Worm (Caenorhabditis elegans): ENCODE results near the gene srg-46.
A peak's percentile ranks its signal among the peaks of the same experiment; 100 is the strongest.

The srg-46 gene

DNA sequence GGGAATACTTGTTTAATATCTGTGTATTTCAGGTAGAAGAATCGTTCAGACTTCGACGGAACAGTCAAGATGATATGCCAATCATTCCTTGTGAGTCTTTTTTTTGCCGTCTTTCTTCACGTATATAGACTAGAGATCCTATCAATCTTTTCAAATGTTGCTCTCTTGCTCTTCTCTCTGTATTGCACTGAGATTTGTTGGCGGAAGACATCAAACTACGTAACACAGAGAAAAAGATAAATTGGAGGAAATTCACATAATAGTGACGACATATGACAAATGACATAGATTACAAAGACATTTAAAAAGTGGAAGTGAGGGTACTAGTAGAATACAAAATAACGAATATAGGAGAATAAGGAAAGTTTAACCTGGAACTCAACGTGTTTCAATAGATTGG lies 11.7 kb upstream of the srg-46 start:
- TF ChIP-seq mab-9 (GFP tag; IDR thresholded peaks at IDR 0.05) (peak; percentile 68), sptf-1 (tag; optimal IDR thresholded peaks at IDR 0.05) (no peak), nhr-28 (tag; optimal IDR thresholded peaks at IDR 0.05) (no peak), lin-14 (GFP tag; optimal IDR thresholded peaks at IDR 0.05) (peak; percentile 63), efl-3 (GFP tag; optimal IDR thresholded peaks at IDR 0.05) (no peak), rnt-1 (tag; optimal IDR thresholded peaks at IDR 0.05) (no peak), Y116A8C.19 (tag; optimal IDR thresholded peaks at IDR 0.05; ENCODE audit: borderline replicate concordance) (no peak), nhr-71 (tag; optimal IDR thresholded peaks at IDR 0.05) (peak; percentile 57), unc-98 (GFP tag; IDR thresholded peaks at IDR 0.05) (no peak), lin-39 (tag; optimal IDR thresholded peaks at IDR 0.05) (peak; percentile 27), vab-15 (tag; optimal IDR thresholded peaks at IDR 0.05) (no peak), hpl-2 (GFP tag; optimal IDR thresholded peaks at IDR 0.05) (no peak), C04F5.9 (tag; optimal IDR thresholded peaks at IDR 0.05) (no peak), blmp-1 (tag; optimal IDR thresholded peaks at IDR 0.05) (no peak), hlh-17 (GFP tag; optimal IDR thresholded peaks at IDR 0.05; ENCODE audit: borderline replicate concordance) (no peak), alr-1 (tag; optimal IDR thresholded peaks at IDR 0.05; ENCODE audit: borderline replicate concordance) (no peak)

DNA sequence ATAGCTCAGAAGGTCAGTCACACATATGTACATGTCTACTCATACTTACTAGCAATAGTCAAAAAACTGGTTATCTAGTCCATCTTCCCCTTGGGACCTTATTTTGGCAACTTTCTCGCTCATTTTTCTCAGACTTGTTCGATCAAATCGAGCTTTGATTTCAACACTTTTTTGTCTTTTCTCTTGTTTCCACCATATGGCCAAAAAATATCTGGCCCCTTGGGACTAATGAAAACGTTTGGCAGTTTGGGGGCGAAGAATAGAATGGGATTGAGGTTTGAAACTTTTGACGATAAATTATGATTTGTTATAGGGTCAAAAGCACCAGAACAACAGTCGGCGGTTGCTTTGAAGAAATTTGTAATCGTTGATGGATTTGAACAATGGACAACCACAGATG lies 11.1 kb upstream of the srg-46 start:
- TF ChIP-seq tlp-1 (tag; optimal IDR thresholded peaks at IDR 0.05) = no peak
- no peak for TF ChIP-seq unc-86 (tag; optimal IDR thresholded peaks at IDR 0.05)
- no peak for TF ChIP-seq unc-130 (tag; optimal IDR thresholded peaks at IDR 0.05)
- peak; percentile 61 for TF ChIP-seq lin-14 (GFP tag; optimal IDR thresholded peaks at IDR 0.05)
- TF ChIP-seq nhr-84 (tag; optimal IDR thresholded peaks at IDR 0.05) = no peak
- TF ChIP-seq mdl-1 (tag; optimal IDR thresholded peaks at IDR 0.05) = no peak
- peak; percentile 78 for TF ChIP-seq mab-9 (GFP tag; IDR thresholded peaks at IDR 0.05)
- no peak for TF ChIP-seq ceh-8 (GFP tag; optimal IDR thresholded peaks at IDR 0.05)
- no peak for TF ChIP-seq nhr-77 (tag; optimal IDR thresholded peaks at IDR 0.05)
- no peak for TF ChIP-seq fkh-8 (tag; optimal IDR thresholded peaks at IDR 0.05)

DNA sequence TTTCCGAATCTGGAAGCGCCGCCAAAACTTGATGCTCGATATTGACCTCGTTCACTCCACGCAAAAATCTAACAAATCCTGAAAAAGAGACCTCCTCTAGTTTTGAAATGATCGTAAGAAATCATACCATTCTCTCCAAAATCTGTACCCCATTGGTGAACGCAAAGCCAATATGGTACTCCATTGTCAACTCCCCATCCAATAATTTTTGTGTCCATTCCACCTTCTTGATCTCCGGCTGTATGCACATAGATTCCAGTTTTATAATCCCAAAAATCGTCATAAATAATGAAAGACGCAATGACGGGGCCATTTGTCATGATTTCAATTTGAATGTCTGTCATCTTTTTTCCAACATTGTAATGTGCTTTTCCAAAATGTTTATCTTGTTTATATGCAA lies 7.3 kb upstream of the srg-46 start:
- no peak for TF ChIP-seq pax-3 (tag; optimal IDR thresholded peaks at IDR 0.05)
- TF ChIP-seq efl-1 (optimal IDR thresholded peaks at IDR 0.05) = no peak
- TF ChIP-seq efl-1 (GFP tag; optimal IDR thresholded peaks at IDR 0.05 in 1 of 2) = peak in 1 of 2 experiments; percentile 81

DNA sequence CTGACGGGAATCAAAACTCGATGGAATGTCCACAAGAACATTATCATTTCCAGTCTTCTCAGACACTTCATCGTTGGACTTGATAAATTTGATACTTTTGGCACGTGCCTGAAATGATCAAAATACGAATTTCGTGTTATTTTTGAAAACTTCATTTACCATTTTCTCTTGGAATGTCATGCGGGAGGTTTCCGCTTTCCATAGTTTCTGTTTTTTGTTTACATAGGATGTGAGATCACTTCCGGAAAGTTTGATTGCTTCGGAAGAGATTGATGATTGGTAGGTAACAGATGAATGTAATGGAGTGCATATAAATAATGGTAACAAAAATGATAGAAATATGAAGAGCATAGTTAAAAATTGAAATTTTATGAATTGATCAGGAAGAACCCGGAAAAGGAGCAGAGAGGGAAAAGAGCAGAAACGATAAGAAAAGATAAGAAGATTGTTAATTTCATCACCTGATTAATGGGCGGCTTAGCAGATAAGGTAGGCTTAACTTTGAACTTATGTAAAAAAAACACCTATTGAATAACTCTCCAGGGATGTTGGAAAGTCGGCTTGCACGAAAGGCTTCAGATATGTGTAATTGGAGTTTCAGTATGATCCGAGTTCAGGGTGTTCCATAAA lies 5.7 kb upstream of the srg-46 start, which contains the start of gene F32H5.1:
F32H5.1 (minus strand) TSS at position 386 of the 630 bp plus-strand sequence.
- TF ChIP-seq tlp-1 (tag; optimal IDR thresholded peaks at IDR 0.05) (no peak), nhr-76 (tag; optimal IDR thresholded peaks at IDR 0.05) (no peak), ceh-88 (GFP tag; IDR thresholded peaks at IDR 0.05) (no peak), sptf-1 (tag; optimal IDR thresholded peaks at IDR 0.05) (no peak), dpl-1 (GFP tag; optimal IDR thresholded peaks at IDR 0.05) (no peak), mab-9 (GFP tag; IDR thresholded peaks at IDR 0.05) (no peak), nhr-19 (GFP tag; conservative IDR thresholded peaks at IDR 0.05) (no peak), snu-23 (GFP tag; optimal IDR thresholded peaks at IDR 0.05) (peak; percentile 15), unc-130 (tag; optimal IDR thresholded peaks at IDR 0.05) (no peak), lin-35 (GFP tag; optimal IDR thresholded peaks at IDR 0.05) (peak in 1 of 2 experiments; percentile 30), lin-14 (GFP tag; optimal IDR thresholded peaks at IDR 0.05) (peak; percentile 15), blmp-1 (tag; optimal IDR thresholded peaks at IDR 0.05) (peak; percentile 26), nhr-71 (tag; optimal IDR thresholded peaks at IDR 0.05) (peak; percentile 64), lin-39 (tag; optimal IDR thresholded peaks at IDR 0.05) (no peak), skn-1 (tag; optimal IDR thresholded peaks at IDR 0.05) (no peak), tbx-2 (tag; optimal IDR thresholded peaks at IDR 0.05) (no peak), nhr-20 (tag; optimal IDR thresholded peaks at IDR 0.05) (peak; percentile 35), hpl-2 (GFP tag; optimal IDR thresholded peaks at IDR 0.05) (no peak), nhr-77 (tag; optimal IDR thresholded peaks at IDR 0.05) (no peak), mef-2 (tag; optimal IDR thresholded peaks at IDR 0.05) (no peak), swsn-7 (tag; optimal IDR thresholded peaks at IDR 0.05) (no peak), dsc-1 (tag; optimal IDR thresholded peaks at IDR 0.05) (peak; percentile 6), lir-3 (tag; optimal IDR thresholded peaks at IDR 0.05; ENCODE audit: poor library complexity) (no peak), C34B4.2 (tag; optimal IDR thresholded peaks at IDR 0.05) (no peak), nhr-85 (tag) (peak; percentile 65), elt-2 (tag; optimal IDR thresholded peaks at IDR 0.05) (peak; percentile 91)

Data from whole organism, L1 larva.